Worm (Caenorhabditis elegans) whole organism, L4 larva: Measurements from ENCODE around the gene T26C5.3.

Experiments used
- F49E8.2 ChIP-seq: sonication (generic microtip); optimal IDR thresholded peaks from 2 replicates; lab custom pipeline; 2016; ENCODE audit warnings: missing compliant biosample characterization, mild to moderate bottlenecking, missing genetic modification characterization, borderline replicate concordance
- T26A8.4 ChIP-seq: fragments of 200-800 bp; sonication (Bioruptor generic); IDR thresholded peaks from 2 replicates; pipeline ENCODE4 v1.3.6; 2022; ENCODE audit warnings: missing genetic modification characterization, missing compliant biosample characterization
- Y48G9A.11 ChIP-seq: fragments of 200-800 bp; sonication (Bioruptor generic); IDR thresholded peaks from 2 replicates; pipeline ENCODE4 v1.3.6; 2022; ENCODE audit warnings: missing genetic modification reagents, missing genetic modification characterization, missing compliant biosample characterization
- ZK337.2 ChIP-seq: fragments of 200-800 bp; sonication (Bioruptor generic); IDR thresholded peaks from 2 replicates; pipeline ENCODE4 v1.3.6; 2022; ENCODE audit warnings: missing genetic modification reagents, missing genetic modification characterization, missing compliant biosample characterization
- aha-1 ChIP-seq: fragments of 150-350 bp; peaks from one replicate; lab custom pipeline; 2014; ENCODE audit warnings: missing biosample characterization, missing genetic modification characterization
- arid-1 ChIP-seq: fragments of 200-800 bp; sonication (Bioruptor generic); conservative IDR thresholded peaks from 2 replicates; pipeline ENCODE4 v1.3.6; 2022; ENCODE audit warnings: missing genetic modification reagents, missing genetic modification characterization, missing compliant biosample characterization
- ceh-28 ChIP-seq: fragments of 150-350 bp; optimal IDR thresholded peaks from 2 replicates; lab custom pipeline; 2014; ENCODE audit warnings: missing biosample characterization, missing genetic modification reagents, missing genetic modification characterization
- cey-2 ChIP-seq: sonication (generic microtip); optimal IDR thresholded peaks from 3 replicates; lab custom pipeline; 2017; ENCODE audit warnings: missing genetic modification characterization, mild to moderate bottlenecking, missing compliant biosample characterization, antibody characterized with exemption, borderline replicate concordance; ENCODE audit not compliant: insufficient read depth
- daf-16 ChIP-seq, 3 experiments: sonication (generic microtip); optimal IDR thresholded peaks; 2 replicates each; lab custom pipeline; 2016 to 2017; ENCODE audit warnings: missing genetic modification characterization in 3 of 3, missing genetic modification reagents in 3 of 3, mild to moderate bottlenecking in 2 of 3, missing compliant biosample characterization in 2 of 3, missing biosample characterization in 1 of 3, moderate library complexity in 1 of 3
- dmd-6 ChIP-seq: fragments of 200-800 bp; sonication (Bioruptor generic); IDR thresholded peaks from 2 replicates; pipeline ENCODE4 v1.3.6; 2022; ENCODE audit warnings: missing genetic modification reagents, missing genetic modification characterization, missing compliant biosample characterization
- duxl-1 ChIP-seq: sonication (generic microtip); optimal IDR thresholded peaks from 2 replicates; lab custom pipeline; 2016; ENCODE audit warnings: mild to moderate bottlenecking, missing genetic modification characterization, moderate library complexity, missing compliant biosample characterization; ENCODE audit not compliant: poor library complexity
- dve-1 ChIP-seq: sonication (generic microtip); optimal IDR thresholded peaks from 2 replicates; lab custom pipeline; 2017; ENCODE audit warnings: antibody characterized with exemption, mild to moderate bottlenecking, missing genetic modification characterization, missing compliant biosample characterization; ENCODE audit not compliant: insufficient read depth
- egl-43 ChIP-seq: fragments of 200-800 bp; sonication (Bioruptor generic); IDR thresholded peaks from 2 replicates; pipeline ENCODE4 v1.3.6; 2022; ENCODE audit warnings: missing genetic modification reagents, missing genetic modification characterization, missing compliant biosample characterization
- hlh-11 ChIP-seq: fragments of 200-800 bp; sonication (Bioruptor generic); optimal IDR thresholded peaks from 2 replicates; lab custom pipeline; 2018; ENCODE audit warnings: mild to moderate bottlenecking, missing genetic modification characterization, missing compliant biosample characterization
- hlh-30 ChIP-seq: sonication (generic microtip); optimal IDR thresholded peaks from 2 replicates; lab custom pipeline; 2017; ENCODE audit warnings: antibody characterized with exemption, mild to moderate bottlenecking, missing genetic modification characterization, missing compliant biosample characterization; ENCODE audit not compliant: insufficient read depth
- lin-1 ChIP-seq: fragments of 200-800 bp; sonication (Bioruptor generic); IDR thresholded peaks from 2 replicates; pipeline ENCODE4 v1.3.6; 2022; ENCODE audit warnings: missing genetic modification reagents, missing genetic modification characterization, missing compliant biosample characterization
- lin-13 ChIP-seq: fragments of 150-350 bp; optimal IDR thresholded peaks from 2 replicates; lab custom pipeline; 2014; ENCODE audit warnings: missing biosample characterization, missing genetic modification reagents, missing genetic modification characterization
- lin-29 ChIP-seq: fragments of 200-800 bp; sonication (Bioruptor generic); IDR thresholded peaks from 2 replicates; pipeline ENCODE4 v1.3.6; 2022; ENCODE audit warnings: missing genetic modification reagents, missing genetic modification characterization, missing compliant biosample characterization
- lin-38 ChIP-seq: fragments of 200-800 bp; sonication (Bioruptor generic); IDR thresholded peaks from 2 replicates; pipeline ENCODE4 v1.3.6; 2022; ENCODE audit warnings: missing genetic modification reagents, missing genetic modification characterization, missing compliant biosample characterization
- madf-5 ChIP-seq, 2 experiments: fragments of 200-800 bp; sonication (Bioruptor generic); IDR thresholded peaks; 2 replicates each; pipeline ENCODE4 v1.3.6; 2022; ENCODE audit warnings: missing compliant biosample characterization in 2 of 2, missing genetic modification characterization in 2 of 2
- madf-9 ChIP-seq: fragments of 200-800 bp; sonication (Bioruptor generic); conservative IDR thresholded peaks from 2 replicates; pipeline ENCODE4 v1.3.6; 2022; ENCODE audit warnings: missing genetic modification reagents, missing genetic modification characterization, missing compliant biosample characterization
- mdt-29 ChIP-seq: fragments of 200-800 bp; sonication (Bioruptor generic); IDR thresholded peaks from 2 replicates; pipeline ENCODE4 v1.3.6; 2022; ENCODE audit warnings: missing genetic modification reagents, missing genetic modification characterization, missing compliant biosample characterization
- mep-1 ChIP-seq: fragments of 150-350 bp; sonication (generic microtip); optimal IDR thresholded peaks from 3 replicates; lab custom pipeline; 2014; ENCODE audit warnings: missing biosample characterization, missing genetic modification characterization
- mes-2 ChIP-seq: sonication (generic microtip); optimal IDR thresholded peaks from 2 replicates; lab custom pipeline; 2016; ENCODE audit warnings: missing genotype, mild to moderate bottlenecking, missing genetic modification characterization, missing compliant biosample characterization; ENCODE audit not compliant: poor library complexity, severe bottlenecking
- nhr-102 ChIP-seq: sonication (generic microtip); optimal IDR thresholded peaks from 2 replicates; lab custom pipeline; 2016; ENCODE audit warnings: mild to moderate bottlenecking, missing genetic modification characterization, moderate library complexity, missing compliant biosample characterization
- nhr-11 ChIP-seq: fragments of 150-350 bp; optimal IDR thresholded peaks from 2 replicates; lab custom pipeline; 2014; ENCODE audit warnings: missing biosample characterization, missing genetic modification characterization
- nhr-237 ChIP-seq: sonication (generic microtip); optimal IDR thresholded peaks from 2 replicates; lab custom pipeline; 2017; ENCODE audit warnings: missing biosample characterization, missing genetic modification characterization
- nhr-25 ChIP-seq: sonication (generic microtip); optimal IDR thresholded peaks from 2 replicates; lab custom pipeline; 2017; ENCODE audit warnings: missing genetic modification characterization, mild to moderate bottlenecking, missing compliant biosample characterization, antibody characterized with exemption, moderate library complexity, borderline replicate concordance; ENCODE audit not compliant: insufficient read depth
- nhr-42 ChIP-seq: fragments of 200-800 bp; sonication (Bioruptor generic); IDR thresholded peaks from 2 replicates; pipeline ENCODE4 v1.3.6; 2022; ENCODE audit warnings: missing genetic modification characterization, missing compliant biosample characterization
- nhr-48 ChIP-seq: sonication (generic microtip); optimal IDR thresholded peaks from 2 replicates; lab custom pipeline; 2016; ENCODE audit warnings: mild to moderate bottlenecking, missing genetic modification characterization, missing compliant biosample characterization
- nhr-77 ChIP-seq: fragments of 150-350 bp; optimal IDR thresholded peaks from 2 replicates; lab custom pipeline; 2014; ENCODE audit warnings: missing biosample characterization, missing genetic modification characterization
- php-3 ChIP-seq: fragments of 200-800 bp; sonication (Bioruptor generic); IDR thresholded peaks from 2 replicates; pipeline ENCODE4 v1.3.6; 2022; ENCODE audit warnings: missing genetic modification reagents, missing genetic modification characterization, missing compliant biosample characterization
- rbr-2 ChIP-seq: sonication (generic microtip); optimal IDR thresholded peaks from 2 replicates; lab custom pipeline; 2016; ENCODE audit warnings: missing genotype, missing genetic modification characterization, missing compliant biosample characterization
- saeg-2 ChIP-seq: fragments of 200-800 bp; sonication (Bioruptor generic); IDR thresholded peaks from 2 replicates; pipeline ENCODE4 v1.3.6; 2022; ENCODE audit warnings: missing genetic modification reagents, missing genetic modification characterization, missing compliant biosample characterization
- skn-1 ChIP-seq: fragments of 150-350 bp; optimal IDR thresholded peaks from 2 replicates; lab custom pipeline; 2014; ENCODE audit warnings: missing biosample characterization, missing genetic modification characterization
- snpc-4 ChIP-seq: fragments of 150-350 bp; optimal IDR thresholded peaks from 2 replicates; lab custom pipeline; 2014; ENCODE audit warnings: missing biosample characterization, missing genetic modification characterization
- spr-1 ChIP-seq: sonication (generic microtip); optimal IDR thresholded peaks from 2 replicates; lab custom pipeline; 2016; ENCODE audit warnings: mild to moderate bottlenecking, missing genetic modification characterization, missing compliant biosample characterization
- tra-1 ChIP-seq: fragments of 200-800 bp; sonication (Bioruptor generic); IDR thresholded peaks from 2 replicates; pipeline ENCODE4 v1.3.6; 2022; ENCODE audit warnings: missing genetic modification reagents, missing genetic modification characterization, missing compliant biosample characterization
- unc-130 ChIP-seq: sonication (generic microtip); optimal IDR thresholded peaks from 2 replicates; lab custom pipeline; 2016; ENCODE audit warnings: missing genetic modification reagents, missing genetic modification characterization, missing compliant biosample characterization
- unc-62 ChIP-seq, 3 experiments: fragments of 150-350 bp in 1 of 3; sonication (generic microtip); optimal IDR thresholded peaks in 2 of 3; peaks in 1 of 3; 1 replicate in 1 of 3; 2 replicates in 2 of 3; lab custom pipeline; 2014 to 2017; ENCODE audit warnings: missing biosample characterization in 3 of 3, missing genetic modification characterization in 3 of 3, missing genetic modification reagents in 3 of 3, missing genotype in 1 of 3
- zip-11 ChIP-seq: fragments of 200-800 bp; sonication (Bioruptor generic); IDR thresholded peaks from 2 replicates; pipeline ENCODE4 v1.3.6; 2022; ENCODE audit warnings: missing genetic modification characterization, missing compliant biosample characterization
- zip-2 ChIP-seq: fragments of 150-350 bp; optimal IDR thresholded peaks from 2 replicates; lab custom pipeline; 2014; ENCODE audit warnings: missing biosample characterization, missing genetic modification characterization
- ztf-7 ChIP-seq: fragments of 150-350 bp; optimal IDR thresholded peaks from 2 replicates; lab custom pipeline; 2014; ENCODE audit warnings: missing biosample characterization, missing genetic modification characterization

The T26C5.3 gene

DNA sequence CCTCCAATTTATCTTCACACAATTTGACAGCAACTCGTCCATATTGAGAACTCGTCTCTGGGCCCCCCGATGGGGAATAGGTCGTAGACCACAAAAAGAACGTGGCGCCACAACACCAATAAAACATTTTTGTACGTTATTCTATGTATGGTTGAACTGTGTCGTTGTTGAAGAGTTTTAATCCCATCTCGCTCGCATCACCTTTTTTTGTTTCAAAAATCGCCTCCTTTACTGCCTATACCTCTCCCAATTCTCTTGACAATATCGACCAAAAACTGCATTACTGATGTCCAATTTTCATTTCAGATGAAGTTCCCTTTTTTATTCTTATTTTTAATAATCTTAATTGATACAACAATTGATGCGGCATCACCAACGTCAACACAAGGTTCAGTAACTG is 39.2 kb upstream of the T26C5.3 start, which contains the start of gene let-23:
Gene let-23 (plus strand): TSS at position 301 of the 400 bp plus-strand sequence.
- TF ChIP-seq ztf-7 (tag; lab: Kevin White, UChicago) = no peak
- TF ChIP-seq nhr-77 (tag; lab: Kevin White, UChicago) = no peak
- no peak for TF ChIP-seq zip-11
- no peak for TF ChIP-seq lin-1 (GFP tag; lab: Robert Waterston, UW)
- no peak for TF ChIP-seq madf-5 (GFP tag; IDR thresholded peaks at IDR 0.05; lab: Robert Waterston, UW)
- TF ChIP-seq ZK337.2 (GFP tag; lab: Robert Waterston, UW) = no peak
- TF ChIP-seq mes-2 = no peak
- no peak for TF ChIP-seq ceh-28 (tag; lab: Kevin White, UChicago)
- no peak for TF ChIP-seq spr-1 (tag; lab: Kevin White, UChicago)
- no peak for TF ChIP-seq nhr-102 (tag; lab: Kevin White, UChicago)
- no peak for TF ChIP-seq dve-1
- no peak for TF ChIP-seq dmd-6

DNA sequence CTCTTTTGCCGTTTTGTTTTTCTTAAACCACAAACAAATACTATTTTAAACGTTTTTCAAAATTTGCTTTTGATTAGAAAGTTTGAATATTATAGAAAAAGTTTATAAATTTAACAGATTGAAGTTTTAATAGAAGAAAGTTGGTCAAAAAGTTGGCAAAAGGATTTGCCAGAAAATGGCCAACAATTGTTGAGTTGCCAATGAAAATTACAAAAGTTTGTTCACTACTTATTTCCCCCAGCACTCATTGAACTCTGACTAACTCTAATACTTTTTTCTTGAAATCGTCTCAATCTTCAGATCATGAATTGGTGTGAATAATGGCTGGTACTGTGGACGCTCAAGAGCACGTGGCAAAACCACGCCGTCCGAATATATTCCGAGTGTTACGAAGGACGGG is 26.3 kb upstream of the T26C5.3 start, which contains the start of gene ZK1067.4:
Gene ZK1067.4 (plus strand): TSS at position 301 of the 400 bp plus-strand sequence.
- TF ChIP-seq unc-62 (GFP tag; optimal IDR thresholded peaks at IDR 0.05 in 1 of 2; lab: Kevin White, UChicago) (peak in 1 of 2 experiments; percentile 50), unc-62 (tag; optimal IDR thresholded peaks at IDR 0.05; lab: Kevin White, UChicago) (no peak), duxl-1 (tag; lab: Kevin White, UChicago) (no peak)
- TF ChIP-seq, all 104 proteins: peak for 1

DNA sequence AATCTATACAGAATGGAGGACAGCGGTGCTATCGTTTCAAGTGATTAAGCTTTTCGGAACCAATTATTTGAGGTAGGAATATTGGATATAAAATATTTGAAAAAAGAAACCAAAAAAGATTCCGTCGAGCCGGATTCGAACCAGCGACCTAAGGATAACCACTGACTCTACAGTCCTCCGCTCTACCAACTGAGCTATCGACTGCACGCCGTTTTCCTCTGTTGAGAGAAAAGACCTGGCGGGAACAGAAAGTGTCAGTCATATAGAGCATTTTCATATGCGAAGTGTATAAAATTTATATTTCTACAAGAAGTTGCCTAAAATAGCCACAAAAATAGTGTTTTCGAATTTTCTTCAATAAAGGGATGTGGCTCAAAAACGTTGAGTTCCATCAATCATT is 24.7 kb upstream of the T26C5.3 start:
- TF ChIP-seq madf-5 (GFP tag; IDR thresholded peaks at IDR 0.05; lab: Robert Waterston, UW) = 0 out of 4 replicates have a peak, but pooled peaks of 1 of the 2 experiments have one; percentile 37
- TF ChIP-seq nhr-11 = no peak
- TF ChIP-seq skn-1 (tag; lab: Kevin White, UChicago) = no peak
- peak; percentile 8 for TF ChIP-seq unc-130
- TF ChIP-seq cey-2 (tag; lab: Kevin White, UChicago) = no peak
- TF ChIP-seq php-3 (GFP tag; lab: Robert Waterston, UW) = no peak
- peak; percentile 12 for TF ChIP-seq lin-13 (GFP tag; lab: Kevin White, UChicago)
- peak; percentile 23 for TF ChIP-seq rbr-2
- TF ChIP-seq nhr-102 (tag; lab: Kevin White, UChicago) = peak; percentile 59
- peak; percentile 56 to 75 for TF ChIP-seq daf-16 (GFP tag; optimal IDR thresholded peaks at IDR 0.05; lab: Kevin White, UChicago)
- TF ChIP-seq daf-16 (tag; optimal IDR thresholded peaks at IDR 0.05; lab: Kevin White, UChicago) = peak; percentile 57
- no peak for TF ChIP-seq zip-2 (tag; lab: Kevin White, UChicago)
- peak; percentile 69; the same call in 1 of the 2 replicates for TF ChIP-seq arid-1 (GFP tag; lab: Robert Waterston, UW)
- peak; percentile 43; the same call in 1 of the 2 replicates for TF ChIP-seq mdt-29 (GFP tag; lab: Robert Waterston, UW)
- peak; percentile 83 for TF ChIP-seq egl-43 (GFP tag; lab: Robert Waterston, UW)
- peak; percentile 67 for TF ChIP-seq hlh-11
- peak; percentile 58 for TF ChIP-seq aha-1 (tag; lab: Kevin White, UChicago)
- TF ChIP-seq nhr-48 (tag; lab: Kevin White, UChicago) = peak; percentile 28
- TF ChIP-seq F49E8.2 (tag; lab: Kevin White, UChicago) = peak; percentile 30
- no peak for TF ChIP-seq nhr-237 (tag; lab: Kevin White, UChicago)
- no peak for TF ChIP-seq nhr-25 (tag; lab: Kevin White, UChicago)
- TF ChIP-seq lin-38 (GFP tag; lab: Robert Waterston, UW) = peak; percentile 76
- TF ChIP-seq mep-1 (tag; lab: Kevin White, UChicago) = peak; percentile 61
- TF ChIP-seq lin-29 (GFP tag; lab: Robert Waterston, UW) = no peak
- 0 out of 2 replicates have a peak, but pooled peaks have one; percentile 64 for TF ChIP-seq nhr-42 (GFP tag; lab: Robert Waterston, UW)
- peak; percentile 43 for TF ChIP-seq hlh-30 (tag; lab: Kevin White, UChicago)
- no peak for TF ChIP-seq saeg-2 (GFP tag; lab: Robert Waterston, UW)
- TF ChIP-seq duxl-1 (tag; lab: Kevin White, UChicago) = peak; percentile 78
- peak; percentile 62 for TF ChIP-seq lin-1 (GFP tag; lab: Robert Waterston, UW)
- TF ChIP-seq zip-11 = no peak
- TF ChIP-seq madf-9 (GFP tag; lab: Robert Waterston, UW) = 0 out of 2 replicates have a peak, but pooled peaks have one; percentile 32
- peak; percentile 73 for TF ChIP-seq dmd-6
- peak; percentile 82 for TF ChIP-seq mes-2
- peak; percentile 83 for TF ChIP-seq snpc-4 (tag; lab: Kevin White, UChicago)
- peak in 1 of 2 experiments; percentile 48 for TF ChIP-seq unc-62 (GFP tag; optimal IDR thresholded peaks at IDR 0.05 in 1 of 2; lab: Kevin White, UChicago)
- no peak for TF ChIP-seq unc-62 (tag; optimal IDR thresholded peaks at IDR 0.05; lab: Kevin White, UChicago)
- peak; percentile 80 for TF ChIP-seq Y48G9A.11 (GFP tag; lab: Robert Waterston, UW)
- TF ChIP-seq T26A8.4 (GFP tag; lab: Robert Waterston, UW) = peak; percentile 86
- peak; percentile 59; the same call in 1 of the 2 replicates for TF ChIP-seq tra-1 (GFP tag; lab: Robert Waterston, UW)
